Worm (Caenorhabditis elegans) whole organism, L4/young adult: ENCODE results near the gene col-84.

Experiments
- W03F9.2 ChIP-seq: fragments of 150-350 bp; optimal IDR thresholded peaks from 2 replicates; lab custom pipeline; 2014; ENCODE audit warnings: missing biosample characterization, missing genetic modification characterization
- dao-5 ChIP-seq: sonication (generic microtip); optimal IDR thresholded peaks from 2 replicates; lab custom pipeline; 2016; ENCODE audit warnings: missing genotype, missing genetic modification characterization, moderate library complexity, missing compliant biosample characterization

DNA sequence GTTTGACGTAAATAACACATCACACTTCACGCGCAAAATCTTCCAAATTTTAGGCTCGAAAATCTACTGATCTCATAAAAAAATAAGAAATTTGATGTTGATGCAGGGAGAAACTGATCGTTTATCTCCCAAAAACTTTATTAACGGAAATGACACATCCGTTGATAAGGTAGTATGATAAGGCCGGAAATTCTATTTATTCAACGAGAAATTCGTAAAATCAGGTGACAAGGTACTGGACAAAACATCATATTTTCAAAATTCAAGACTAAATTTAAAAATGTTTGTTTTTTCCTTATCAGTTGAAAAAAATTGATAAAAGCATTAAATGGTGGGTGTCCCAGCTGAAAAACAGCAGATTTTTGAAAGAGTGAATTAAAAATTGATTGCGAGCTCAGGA is 8.5 kb upstream of the col-84 start:
- TF ChIP-seq dao-5 (tag; lab: Kevin White, UChicago): no peak
- TF ChIP-seq W03F9.2 (tag; lab: Kevin White, UChicago): no peak
